Worm (Caenorhabditis elegans): ENCODE measurements around the gene F56C3.3.

F56C3.3 gene

ce11 chrX:1329847-1330246 is 28.3 kb downstream of the F56C3.3 start, which contains the start of gene F21E9.2:
Gene F21E9.2 (minus strand): TSS chrX:1329947.
- TF ChIP-seq hnd-1 (tag; optimal IDR thresholded peaks at IDR 0.05) (no peak), ama-1 (optimal IDR thresholded peaks at IDR 0.05) (no peak), tbx-37 (GFP tag; conservative IDR thresholded peaks at IDR 0.05) (no peak), F13C5.2 (tag; optimal IDR thresholded peaks at IDR 0.05) (no peak), ets-7 (tag; optimal IDR thresholded peaks at IDR 0.05) (no peak), ceh-13 (GFP tag; optimal IDR thresholded peaks at IDR 0.05) (no peak), aly-1 (tag; optimal IDR thresholded peaks at IDR 0.05) (no peak), pes-1 (GFP tag; IDR thresholded peaks at IDR 0.05) (no peak), tbx-11 (GFP tag; IDR thresholded peaks at IDR 0.05) (no peak), tra-4 (tag; optimal IDR thresholded peaks at IDR 0.05) (no peak), flt-1 (GFP tag; IDR thresholded peaks at IDR 0.05) (no peak), sea-1 (GFP tag; conservative IDR thresholded peaks at IDR 0.05) (no peak), ceh-36 (tag; optimal IDR thresholded peaks at IDR 0.05) (no peak), hmg-4 (GFP tag; optimal IDR thresholded peaks at IDR 0.05) (no peak), hmbx-1 (tag; optimal IDR thresholded peaks at IDR 0.05) (no peak), scrt-1 (GFP tag; IDR thresholded peaks at IDR 0.05) (no peak)

ce11 chrX:1327201-1327600 is 31.0 kb downstream of the F56C3.3 start:
- TF ChIP-seq hmg-4 (GFP tag; optimal IDR thresholded peaks at IDR 0.05) (no peak), ceh-36 (tag; optimal IDR thresholded peaks at IDR 0.05) (no peak), flt-1 (GFP tag; IDR thresholded peaks at IDR 0.05) (no peak), aly-1 (tag; optimal IDR thresholded peaks at IDR 0.05) (no peak), tbx-37 (GFP tag; conservative IDR thresholded peaks at IDR 0.05) (no peak), ceh-13 (GFP tag; optimal IDR thresholded peaks at IDR 0.05) (no peak), ama-1 (optimal IDR thresholded peaks at IDR 0.05) (no peak), ets-7 (tag; optimal IDR thresholded peaks at IDR 0.05) (no peak), sea-1 (GFP tag; conservative IDR thresholded peaks at IDR 0.05) (no peak), B0310.2 (tag; optimal IDR thresholded peaks at IDR 0.05) (no peak), hnd-1 (tag; optimal IDR thresholded peaks at IDR 0.05) (no peak), F13C5.2 (tag; optimal IDR thresholded peaks at IDR 0.05) (no peak), tra-4 (tag; optimal IDR thresholded peaks at IDR 0.05) (no peak), tbx-11 (GFP tag; IDR thresholded peaks at IDR 0.05) (no peak), hmbx-1 (tag; optimal IDR thresholded peaks at IDR 0.05) (no peak), pes-1 (GFP tag; IDR thresholded peaks at IDR 0.05) (no peak), scrt-1 (GFP tag; IDR thresholded peaks at IDR 0.05) (no peak)

- TF ChIP-seq F13C5.2 (tag; optimal IDR thresholded peaks at IDR 0.05) (peak; percentile 60), hmbx-1 (tag; optimal IDR thresholded peaks at IDR 0.05) (no peak), hmg-4 (GFP tag; optimal IDR thresholded peaks at IDR 0.05) (peak; percentile 23)
Observed at ce11 chrX:1322997-1323396, 35.2 kb downstream of the F56C3.3 start.

ce11 chrX:1321044-1321443 is 37.2 kb downstream of the F56C3.3 start, which contains the start of gene pdk-1:
Gene pdk-1 (plus strand): TSS chrX:1321344.
- no peak for TF ChIP-seq ama-1 (optimal IDR thresholded peaks at IDR 0.05)
- TF ChIP-seq tbx-11 (GFP tag; IDR thresholded peaks at IDR 0.05): no peak
- TF ChIP-seq ceh-13 (GFP tag; optimal IDR thresholded peaks at IDR 0.05): no peak
- no peak for TF ChIP-seq sea-1 (GFP tag; conservative IDR thresholded peaks at IDR 0.05)
- TF ChIP-seq hmg-4 (GFP tag; optimal IDR thresholded peaks at IDR 0.05): no peak
- TF ChIP-seq B0310.2 (tag; optimal IDR thresholded peaks at IDR 0.05): no peak
- no peak for TF ChIP-seq pes-1 (GFP tag; IDR thresholded peaks at IDR 0.05)

ce11 chrX:1319708-1320107 is 38.5 kb downstream of the F56C3.3 start:
- TF ChIP-seq sea-1 (GFP tag; conservative IDR thresholded peaks at IDR 0.05): 0 out of 2 replicates have a peak, but pooled peaks have one; percentile 35
- no peak for TF ChIP-seq flt-1 (GFP tag; IDR thresholded peaks at IDR 0.05)
- no peak for TF ChIP-seq tra-4 (tag; optimal IDR thresholded peaks at IDR 0.05)
- no peak for TF ChIP-seq hnd-1 (tag; optimal IDR thresholded peaks at IDR 0.05)
- no peak for TF ChIP-seq tbx-11 (GFP tag; IDR thresholded peaks at IDR 0.05)
- peak; percentile 78 for TF ChIP-seq hmg-4 (GFP tag; optimal IDR thresholded peaks at IDR 0.05)
- no peak for TF ChIP-seq pes-1 (GFP tag; IDR thresholded peaks at IDR 0.05)
- no peak for TF ChIP-seq scrt-1 (GFP tag; IDR thresholded peaks at IDR 0.05)
- TF ChIP-seq hmbx-1 (tag; optimal IDR thresholded peaks at IDR 0.05): no peak
- TF ChIP-seq ets-7 (tag; optimal IDR thresholded peaks at IDR 0.05): no peak
- no peak for TF ChIP-seq B0310.2 (tag; optimal IDR thresholded peaks at IDR 0.05)
- no peak for TF ChIP-seq ama-1 (optimal IDR thresholded peaks at IDR 0.05)
- TF ChIP-seq tbx-37 (GFP tag; conservative IDR thresholded peaks at IDR 0.05): no peak
- peak; percentile 53 for TF ChIP-seq aly-1 (tag; optimal IDR thresholded peaks at IDR 0.05)
- peak; percentile 22 for TF ChIP-seq ceh-36 (tag; optimal IDR thresholded peaks at IDR 0.05)
- TF ChIP-seq ceh-13 (GFP tag; optimal IDR thresholded peaks at IDR 0.05): no peak
- peak; percentile 53 for TF ChIP-seq F13C5.2 (tag; optimal IDR thresholded peaks at IDR 0.05)

ce11 chrX:1311577-1311976 is 46.6 kb downstream of the F56C3.3 start:
- TF ChIP-seq hmg-4 (GFP tag; optimal IDR thresholded peaks at IDR 0.05) (no peak), aly-1 (tag; optimal IDR thresholded peaks at IDR 0.05) (no peak), ama-1 (optimal IDR thresholded peaks at IDR 0.05) (no peak)

ce11 chrX:1311084-1311483 is 47.1 kb downstream of the F56C3.3 start, which contains the start of gene H42K12.3:
Gene H42K12.3 (plus strand): TSS chrX:1311391.
- TF ChIP-seq flt-1 (GFP tag; IDR thresholded peaks at IDR 0.05): no peak
- TF ChIP-seq ceh-13 (GFP tag; optimal IDR thresholded peaks at IDR 0.05): no peak
- no peak for TF ChIP-seq aly-1 (tag; optimal IDR thresholded peaks at IDR 0.05)
- TF ChIP-seq tbx-37 (GFP tag; conservative IDR thresholded peaks at IDR 0.05): no peak

- no peak for TF ChIP-seq aly-1 (tag; optimal IDR thresholded peaks at IDR 0.05)
- no peak for TF ChIP-seq tra-4 (tag; optimal IDR thresholded peaks at IDR 0.05)
- no peak for TF ChIP-seq pes-1 (GFP tag; IDR thresholded peaks at IDR 0.05)
- TF ChIP-seq tbx-37 (GFP tag; conservative IDR thresholded peaks at IDR 0.05): no peak
- no peak for TF ChIP-seq flt-1 (GFP tag; IDR thresholded peaks at IDR 0.05)
- TF ChIP-seq ama-1 (optimal IDR thresholded peaks at IDR 0.05): no peak
- no peak for TF ChIP-seq ceh-36 (tag; optimal IDR thresholded peaks at IDR 0.05)
- no peak for TF ChIP-seq ets-7 (tag; optimal IDR thresholded peaks at IDR 0.05)
- no peak for TF ChIP-seq hnd-1 (tag; optimal IDR thresholded peaks at IDR 0.05)
- no peak for TF ChIP-seq hmbx-1 (tag; optimal IDR thresholded peaks at IDR 0.05)
- TF ChIP-seq scrt-1 (GFP tag; IDR thresholded peaks at IDR 0.05): no peak
- TF ChIP-seq B0310.2 (tag; optimal IDR thresholded peaks at IDR 0.05): no peak
- TF ChIP-seq sea-1 (GFP tag; conservative IDR thresholded peaks at IDR 0.05): no peak
- no peak for TF ChIP-seq F13C5.2 (tag; optimal IDR thresholded peaks at IDR 0.05)
- TF ChIP-seq hmg-4 (GFP tag; optimal IDR thresholded peaks at IDR 0.05): no peak
- TF ChIP-seq tbx-11 (GFP tag; IDR thresholded peaks at IDR 0.05): no peak
- TF ChIP-seq ceh-13 (GFP tag; optimal IDR thresholded peaks at IDR 0.05): no peak
Observed at ce11 chrX:1309446-1309845, 48.7 kb downstream of the F56C3.3 start.
